Worm (Caenorhabditis elegans) whole organism, L4 larva: Measurements from ENCODE around the gene pfd-2.

Experiments
- F37D6.2 ChIP-seq: sonication (generic microtip); optimal IDR thresholded peaks from 2 replicates; lab custom pipeline; 2016; ENCODE audit warnings: mild to moderate bottlenecking, missing genetic modification characterization, missing compliant biosample characterization
- F44E2.7 ChIP-seq: fragments of 200-800 bp; sonication (Bioruptor generic); IDR thresholded peaks from 2 replicates; pipeline ENCODE4 v2.1.2; 2022; ENCODE audit warnings: missing genetic modification characterization, missing compliant biosample characterization
- F49E8.2 ChIP-seq: sonication (generic microtip); optimal IDR thresholded peaks from 2 replicates; lab custom pipeline; 2016; ENCODE audit warnings: missing compliant biosample characterization, mild to moderate bottlenecking, missing genetic modification characterization, borderline replicate concordance
- Y48G9A.11 ChIP-seq: fragments of 200-800 bp; sonication (Bioruptor generic); IDR thresholded peaks from 2 replicates; pipeline ENCODE4 v1.3.6; 2022; ENCODE audit warnings: missing genetic modification reagents, missing genetic modification characterization, missing compliant biosample characterization
- Y75B8A.6 ChIP-seq: fragments of 200-800 bp; sonication (Bioruptor generic); IDR thresholded peaks from 2 replicates; pipeline ENCODE4 v1.3.6; 2022; ENCODE audit warnings: missing genetic modification reagents, missing genetic modification characterization, missing compliant biosample characterization
- ceh-28 ChIP-seq: fragments of 150-350 bp; optimal IDR thresholded peaks from 2 replicates; lab custom pipeline; 2014; ENCODE audit warnings: missing biosample characterization, missing genetic modification reagents, missing genetic modification characterization
- ceh-32 ChIP-seq: sonication (generic microtip); optimal IDR thresholded peaks from 2 replicates; lab custom pipeline; 2016; ENCODE audit warnings: mild to moderate bottlenecking, missing genetic modification characterization, missing compliant biosample characterization; ENCODE audit not compliant: poor library complexity
- ceh-44 ChIP-seq: fragments of 200-800 bp; sonication (Bioruptor generic); IDR thresholded peaks from 2 replicates; pipeline ENCODE4 v1.3.6; 2022; ENCODE audit warnings: missing genetic modification reagents, missing genetic modification characterization, missing compliant biosample characterization
- ceh-82 ChIP-seq: sonication (generic microtip); optimal IDR thresholded peaks from 2 replicates; lab custom pipeline; 2017; ENCODE audit warnings: missing biosample characterization, missing genetic modification characterization
- ces-1 ChIP-seq: fragments of 150-350 bp; sonication (generic microtip); optimal IDR thresholded peaks from 4 replicates; lab custom pipeline; 2014; ENCODE audit warnings: missing biosample characterization, missing genetic modification reagents, missing genetic modification characterization
- cey-2 ChIP-seq: sonication (generic microtip); optimal IDR thresholded peaks from 3 replicates; lab custom pipeline; 2017; ENCODE audit warnings: missing genetic modification characterization, mild to moderate bottlenecking, missing compliant biosample characterization, antibody characterized with exemption, borderline replicate concordance; ENCODE audit not compliant: insufficient read depth
- daf-16 ChIP-seq, 3 experiments: sonication (generic microtip); optimal IDR thresholded peaks; 2 replicates each; lab custom pipeline; 2016 to 2017; ENCODE audit warnings: missing genetic modification characterization in 3 of 3, missing genetic modification reagents in 3 of 3, mild to moderate bottlenecking in 2 of 3, missing compliant biosample characterization in 2 of 3, missing biosample characterization in 1 of 3, moderate library complexity in 1 of 3
- daf-19 ChIP-seq: fragments of 200-800 bp; sonication (Bioruptor generic); conservative IDR thresholded peaks from 2 replicates; pipeline ENCODE4 v1.3.6; 2022; ENCODE audit warnings: missing genetic modification characterization, missing compliant biosample characterization
- dmd-8 ChIP-seq: fragments of 200-800 bp; sonication (Bioruptor generic); IDR thresholded peaks from 2 replicates; pipeline ENCODE4 v1.3.6; 2022; ENCODE audit warnings: missing genetic modification characterization, missing compliant biosample characterization
- dpl-1 ChIP-seq: fragments of 150-350 bp; optimal IDR thresholded peaks from 2 replicates; lab custom pipeline; 2014; ENCODE audit warnings: missing biosample characterization, missing genetic modification reagents, missing genetic modification characterization
- duxl-1 ChIP-seq: sonication (generic microtip); optimal IDR thresholded peaks from 2 replicates; lab custom pipeline; 2016; ENCODE audit warnings: mild to moderate bottlenecking, missing genetic modification characterization, moderate library complexity, missing compliant biosample characterization; ENCODE audit not compliant: poor library complexity
- egl-27 ChIP-seq: sonication (generic microtip); optimal IDR thresholded peaks from 3 replicates; lab custom pipeline; 2017; ENCODE audit warnings: missing biosample characterization, missing genetic modification reagents, missing genetic modification characterization
- hif-1 ChIP-seq, 2 experiments: sonication (generic microtip); optimal IDR thresholded peaks; 2 replicates each; lab custom pipeline; 2016 to 2017; ENCODE audit warnings: missing compliant biosample characterization in 2 of 2, missing genetic modification characterization in 2 of 2, missing genetic modification reagents in 2 of 2, missing genotype in 2 of 2, mild to moderate bottlenecking in 1 of 2
- hlh-11 ChIP-seq: fragments of 200-800 bp; sonication (Bioruptor generic); optimal IDR thresholded peaks from 2 replicates; lab custom pipeline; 2018; ENCODE audit warnings: mild to moderate bottlenecking, missing genetic modification characterization, missing compliant biosample characterization
- hmg-1.1 ChIP-seq: fragments of 200-800 bp; sonication (Bioruptor generic); IDR thresholded peaks from 2 replicates; pipeline ENCODE4 v1.3.6; 2022; ENCODE audit warnings: missing genetic modification reagents, missing genetic modification characterization, missing compliant biosample characterization
- jun-1 ChIP-seq: fragments of 150-350 bp; optimal IDR thresholded peaks from 2 replicates; lab custom pipeline; 2014; ENCODE audit warnings: missing biosample characterization, missing genetic modification reagents, missing genetic modification characterization
- lin-1 ChIP-seq: fragments of 200-800 bp; sonication (Bioruptor generic); IDR thresholded peaks from 2 replicates; pipeline ENCODE4 v1.3.6; 2022; ENCODE audit warnings: missing genetic modification reagents, missing genetic modification characterization, missing compliant biosample characterization
- lin-13 ChIP-seq: fragments of 150-350 bp; optimal IDR thresholded peaks from 2 replicates; lab custom pipeline; 2014; ENCODE audit warnings: missing biosample characterization, missing genetic modification reagents, missing genetic modification characterization
- lin-15B ChIP-seq: fragments of 150-350 bp; sonication (generic microtip); optimal IDR thresholded peaks from 3 replicates; lab custom pipeline; 2014; ENCODE audit warnings: missing biosample characterization, missing genetic modification characterization
- lin-38 ChIP-seq: fragments of 200-800 bp; sonication (Bioruptor generic); IDR thresholded peaks from 2 replicates; pipeline ENCODE4 v1.3.6; 2022; ENCODE audit warnings: missing genetic modification reagents, missing genetic modification characterization, missing compliant biosample characterization
- mdl-1 ChIP-seq, 2 experiments: fragments of 150-350 bp in 1 of 2; sonication (generic microtip) in 1 of 2; optimal IDR thresholded peaks; 2 replicates each; lab custom pipeline; 2014 to 2017; ENCODE audit warnings: missing biosample characterization in 2 of 2, missing genetic modification characterization in 2 of 2
- mep-1 ChIP-seq: fragments of 150-350 bp; sonication (generic microtip); optimal IDR thresholded peaks from 3 replicates; lab custom pipeline; 2014; ENCODE audit warnings: missing biosample characterization, missing genetic modification characterization
- mes-2 ChIP-seq: sonication (generic microtip); optimal IDR thresholded peaks from 2 replicates; lab custom pipeline; 2016; ENCODE audit warnings: missing genotype, mild to moderate bottlenecking, missing genetic modification characterization, missing compliant biosample characterization; ENCODE audit not compliant: poor library complexity, severe bottlenecking
- mxl-2 ChIP-seq: fragments of 200-800 bp; sonication (Bioruptor generic); conservative IDR thresholded peaks from 2 replicates; pipeline ENCODE4 v1.3.6; 2022; ENCODE audit warnings: missing genetic modification reagents, missing genetic modification characterization, missing compliant biosample characterization
- mxl-3 ChIP-seq: fragments of 200-800 bp; sonication (Bioruptor generic); optimal IDR thresholded peaks from 2 replicates; lab custom pipeline; 2018; ENCODE audit warnings: mild to moderate bottlenecking, missing genetic modification characterization, missing compliant biosample characterization
- nhr-102 ChIP-seq: sonication (generic microtip); optimal IDR thresholded peaks from 2 replicates; lab custom pipeline; 2016; ENCODE audit warnings: mild to moderate bottlenecking, missing genetic modification characterization, moderate library complexity, missing compliant biosample characterization
- nhr-11 ChIP-seq: fragments of 150-350 bp; optimal IDR thresholded peaks from 2 replicates; lab custom pipeline; 2014; ENCODE audit warnings: missing biosample characterization, missing genetic modification characterization
- nhr-25 ChIP-seq: sonication (generic microtip); optimal IDR thresholded peaks from 2 replicates; lab custom pipeline; 2017; ENCODE audit warnings: missing genetic modification characterization, mild to moderate bottlenecking, missing compliant biosample characterization, antibody characterized with exemption, moderate library complexity, borderline replicate concordance; ENCODE audit not compliant: insufficient read depth
- nhr-41 ChIP-seq: fragments of 200-800 bp; sonication (Bioruptor generic); IDR thresholded peaks from 2 replicates; pipeline ENCODE4 v1.3.6; 2022; ENCODE audit warnings: missing genetic modification reagents, missing genetic modification characterization, missing compliant biosample characterization
- nhr-42 ChIP-seq: fragments of 200-800 bp; sonication (Bioruptor generic); IDR thresholded peaks from 2 replicates; pipeline ENCODE4 v1.3.6; 2022; ENCODE audit warnings: missing genetic modification characterization, missing compliant biosample characterization
- nhr-76 ChIP-seq: fragments of 150-350 bp; optimal IDR thresholded peaks from 2 replicates; lab custom pipeline; 2014; ENCODE audit warnings: missing biosample characterization, missing genetic modification characterization
- nhr-77 ChIP-seq: fragments of 150-350 bp; optimal IDR thresholded peaks from 2 replicates; lab custom pipeline; 2014; ENCODE audit warnings: missing biosample characterization, missing genetic modification characterization
- rbr-2 ChIP-seq: sonication (generic microtip); optimal IDR thresholded peaks from 2 replicates; lab custom pipeline; 2016; ENCODE audit warnings: missing genotype, missing genetic modification characterization, missing compliant biosample characterization
- spr-3 ChIP-seq: fragments of 200-800 bp; sonication (Bioruptor generic); optimal IDR thresholded peaks from 2 replicates; lab custom pipeline; 2018; ENCODE audit warnings: mild to moderate bottlenecking, missing genetic modification characterization, missing compliant biosample characterization
- tag-97 ChIP-seq: fragments of 200-800 bp; sonication (Bioruptor generic); IDR thresholded peaks from 2 replicates; pipeline ENCODE4 v1.3.6; 2022; ENCODE audit warnings: missing genetic modification characterization, missing compliant biosample characterization
- tra-1 ChIP-seq: fragments of 200-800 bp; sonication (Bioruptor generic); IDR thresholded peaks from 2 replicates; pipeline ENCODE4 v1.3.6; 2022; ENCODE audit warnings: missing genetic modification reagents, missing genetic modification characterization, missing compliant biosample characterization
- unc-39 ChIP-seq: sonication (generic microtip); optimal IDR thresholded peaks from 2 replicates; lab custom pipeline; 2017; ENCODE audit warnings: missing biosample characterization, missing genetic modification characterization
- vab-7 ChIP-seq: fragments of 200-800 bp; sonication (Bioruptor generic); IDR thresholded peaks from 2 replicates; pipeline ENCODE4 v1.3.6; 2022; ENCODE audit warnings: missing genetic modification reagents, missing genetic modification characterization, missing compliant biosample characterization
- zag-1 ChIP-seq: fragments of 150-350 bp; optimal IDR thresholded peaks from 2 replicates; lab custom pipeline; 2014; ENCODE audit warnings: missing biosample characterization, missing genetic modification characterization
- zfp-2 ChIP-seq: sonication (generic microtip); optimal IDR thresholded peaks from 2 replicates; lab custom pipeline; 2016; ENCODE audit warnings: mild to moderate bottlenecking, missing genetic modification characterization, missing compliant biosample characterization
- zip-11 ChIP-seq: fragments of 200-800 bp; sonication (Bioruptor generic); IDR thresholded peaks from 2 replicates; pipeline ENCODE4 v1.3.6; 2022; ENCODE audit warnings: missing genetic modification characterization, missing compliant biosample characterization
- ztf-7 ChIP-seq: fragments of 150-350 bp; optimal IDR thresholded peaks from 2 replicates; lab custom pipeline; 2014; ENCODE audit warnings: missing biosample characterization, missing genetic modification characterization

pfd-2 gene

DNA sequence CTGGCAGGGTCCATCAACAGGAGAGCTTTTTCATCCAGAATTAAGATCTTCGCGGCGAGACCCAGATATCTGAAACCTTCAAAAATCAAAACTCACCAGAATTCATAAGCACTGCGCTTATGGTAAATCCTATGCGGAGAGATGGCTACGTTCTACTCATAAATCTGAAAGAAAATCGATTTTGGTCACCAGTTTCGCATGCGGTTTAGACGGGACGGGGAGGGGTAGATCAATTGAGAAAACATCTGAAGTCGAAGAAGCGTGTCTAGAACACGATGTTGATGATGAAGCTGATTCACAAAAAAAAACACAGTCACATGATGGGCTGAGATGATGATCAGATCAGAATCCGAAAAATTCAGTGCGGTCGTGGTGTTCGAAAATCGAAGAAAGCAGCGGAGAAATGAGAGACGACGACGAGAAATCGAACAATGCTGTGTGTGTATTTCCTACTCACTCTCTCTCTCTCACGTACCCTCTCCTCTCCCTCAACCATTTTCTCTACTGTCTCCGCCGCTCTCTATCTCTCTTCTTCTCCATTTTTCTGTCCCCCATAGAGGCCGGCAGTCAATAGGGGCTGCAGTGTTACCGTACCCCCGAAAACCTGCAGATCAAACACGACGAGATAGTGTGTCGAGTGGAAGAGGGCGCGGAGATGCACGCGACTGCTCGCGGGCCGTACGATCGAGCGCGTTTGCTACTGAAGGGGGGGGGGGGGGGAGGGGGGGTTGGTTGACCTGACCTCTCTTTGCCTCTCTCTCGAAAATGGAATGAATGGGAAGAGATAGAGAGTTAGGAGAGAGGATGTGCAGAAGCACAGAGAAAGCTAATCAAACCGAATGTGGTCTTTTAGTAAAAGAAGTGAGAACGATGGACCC is 50.0 kb downstream of the pfd-2 start, which contains the start of gene ntl-2 (continued):
- TF ChIP-seq rbr-2 (tag; lab: Kevin White, UChicago) (peak; percentile 94), vab-7 (GFP tag; lab: Robert Waterston, UW) (peak; percentile 74), daf-16 (GFP tag; optimal IDR thresholded peaks at IDR 0.05; lab: Kevin White, UChicago) (peak in 1 of 2 experiments; percentile 81), daf-16 (tag; optimal IDR thresholded peaks at IDR 0.05; lab: Kevin White, UChicago) (peak; percentile 88), zag-1 (tag; lab: Kevin White, UChicago) (peak; percentile 10), mxl-3 (GFP tag; lab: Kevin White, UChicago) (peak; percentile 96), F49E8.2 (tag; lab: Kevin White, UChicago) (no peak), egl-27 (tag; lab: Kevin White, UChicago) (no peak), Y75B8A.6 (no peak), nhr-102 (tag; lab: Kevin White, UChicago) (peak; percentile 79), nhr-42 (GFP tag; lab: Robert Waterston, UW) (peak; percentile 90), duxl-1 (tag; lab: Kevin White, UChicago) (peak; percentile 86), tra-1 (peak; percentile 84), zip-11 (no peak), hmg-1.1 (GFP tag; lab: Robert Waterston, UW) (peak; percentile 93), lin-15B (tag; lab: Kevin White, UChicago) (peak; percentile 75), zfp-2 (tag; lab: Kevin White, UChicago) (peak; percentile 76), lin-13 (GFP tag; lab: Kevin White, UChicago) (peak; percentile 91), lin-1 (GFP tag; lab: Robert Waterston, UW) (peak; percentile 76), ceh-28 (tag; lab: Kevin White, UChicago) (peak; percentile 71), mes-2 (tag; lab: Kevin White, UChicago) (peak; percentile 91), dmd-8 (GFP tag; lab: Robert Waterston, UW) (no peak), hif-1 (tag; optimal IDR thresholded peaks at IDR 0.05; lab: Kevin White, UChicago) (peak; percentile 20 to 95), hlh-11 (tag; lab: Kevin White, UChicago) (peak; percentile 99), nhr-77 (tag; lab: Kevin White, UChicago) (peak; percentile 93), nhr-76 (tag; lab: Kevin White, UChicago) (no peak), ces-1 (no peak), nhr-11 (peak; percentile 90), tag-97 (GFP tag; lab: Robert Waterston, UW) (no peak), F44E2.7 (0 out of 2 replicates have a peak, but pooled peaks have one; percentile 7), mep-1 (tag; lab: Kevin White, UChicago) (peak; percentile 98), mdl-1 (tag; optimal IDR thresholded peaks at IDR 0.05; lab: Kevin White, UChicago) (peak; percentile 69 to 97), jun-1 (tag; lab: Kevin White, UChicago) (peak; percentile 89), unc-39 (no peak), ceh-44 (peak; percentile 77), ceh-32 (tag; lab: Kevin White, UChicago) (no peak), spr-3 (peak; percentile 90), dpl-1 (GFP tag; lab: Kevin White, UChicago) (peak; percentile 77), daf-19 (GFP tag; lab: Robert Waterston, UW) (no peak), cey-2 (tag; lab: Kevin White, UChicago) (peak; percentile 18), nhr-25 (tag; lab: Kevin White, UChicago) (peak; percentile 90), ceh-82 (tag; lab: Kevin White, UChicago) (no peak), mxl-2 (GFP tag; lab: Robert Waterston, UW) (0 out of 2 replicates have a peak, but pooled peaks have one; percentile 27), nhr-41 (GFP tag; lab: Robert Waterston, UW) (peak; percentile 76; the same call in 1 of the 2 replicates), Y48G9A.11 (no peak), lin-38 (GFP tag; lab: Robert Waterston, UW) (peak; percentile 95), ztf-7 (tag; lab: Kevin White, UChicago) (peak; percentile 53), F37D6.2 (tag; lab: Kevin White, UChicago) (peak; percentile 87)
